Worm (Caenorhabditis elegans) whole organism, midembryonic: ENCODE data around the gene ZC266.1.

ENCODE experiments used
- T22C8.4 ChIP-seq: fragments of 200-800 bp; sonication (Bioruptor generic); IDR thresholded peaks from 2 replicates; pipeline ENCODE4 v1.3.6; 2022; ENCODE audit warnings: missing genetic modification characterization, missing compliant biosample characterization
- cog-1 ChIP-seq: sonication (generic microtip); optimal IDR thresholded peaks from 2 replicates; lab custom pipeline; 2016; ENCODE audit warnings: missing genetic modification characterization, missing compliant biosample characterization
- ztf-23 ChIP-seq: fragments of 200-800 bp; sonication (Bioruptor generic); IDR thresholded peaks from 2 replicates; pipeline ENCODE4 v1.3.6; 2022; ENCODE audit warnings: missing genetic modification reagents, missing genetic modification characterization, missing compliant biosample characterization

ce11 chrV:4698675-4699074 is 1.4 kb downstream of the ZC266.1 start:
- TF ChIP-seq ztf-23 (GFP tag; lab: Robert Waterston, UW) (no peak), cog-1 (tag; lab: Kevin White, UChicago) (no peak), T22C8.4 (GFP tag; lab: Robert Waterston, UW) (no peak)
